Worm (Caenorhabditis elegans) whole organism, dauer: ENCODE measurements around the gene F56D5.2.

Source experiments
- unc-62 ChIP-seq: sonication (generic microtip); optimal IDR thresholded peaks from 2 replicates; lab custom pipeline; 2017; ENCODE audit warnings: missing biosample characterization, missing genetic modification reagents, missing genetic modification characterization

The F56D5.2 gene

DNA sequence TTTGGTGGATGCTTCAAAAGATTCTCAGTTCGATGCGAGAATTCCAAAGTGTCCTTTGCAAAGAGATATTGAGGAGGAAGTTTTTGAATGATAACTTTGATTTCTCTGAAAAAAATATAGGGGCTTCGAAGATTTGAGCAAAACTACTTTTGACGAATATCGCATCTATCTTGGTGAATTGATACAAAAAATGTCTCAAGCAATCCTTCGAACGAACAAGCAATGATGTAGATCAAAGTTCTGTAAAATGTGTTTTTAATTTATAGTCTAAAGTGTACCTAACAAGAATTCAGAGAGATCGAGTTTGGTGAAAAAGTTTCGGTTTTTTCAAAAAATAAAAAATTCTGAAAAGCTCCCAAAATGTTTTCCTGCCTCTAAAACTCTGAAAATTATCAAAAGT, 1.1 kb downstream of the F56D5.2 start, which contains the start of gene F56D5.3:
F56D5.3 (plus strand) TSS at position 301 of the 400 bp plus-strand sequence.
- no peak for TF ChIP-seq unc-62 (GFP tag; lab: Kevin White, UChicago)

ce11 chrIV:9396118-9396517, 2.3 kb downstream of the F56D5.2 start, which contains the start of gene col-121:
Gene col-121, minus strand, starts transcription at chrIV:9396218.
- TF ChIP-seq unc-62 (GFP tag; lab: Kevin White, UChicago), result no peak

DNA sequence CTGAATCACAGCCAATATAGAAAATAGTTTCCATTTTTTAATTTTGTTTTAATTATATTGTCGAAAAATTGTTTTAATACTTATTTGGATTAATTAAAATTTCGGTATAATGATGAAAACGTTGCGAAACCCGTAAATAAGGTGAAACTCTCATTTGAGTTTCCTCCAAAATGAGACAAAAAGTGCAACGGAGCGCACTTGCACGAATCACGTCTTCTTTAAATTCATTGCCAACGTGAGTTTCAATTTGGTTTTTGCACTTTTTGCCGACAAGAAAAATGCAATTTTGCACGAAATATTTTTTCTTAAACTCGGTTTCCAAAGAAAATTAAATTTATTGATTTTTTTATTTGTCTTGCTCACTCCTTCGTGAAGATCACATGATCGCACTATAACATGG, 12.4 kb downstream of the F56D5.2 start, which contains the start of gene daf-15:
daf-15 (plus strand) TSS at position 171 of the 400 bp plus-strand sequence.
- no peak for TF ChIP-seq unc-62 (GFP tag; lab: Kevin White, UChicago)

DNA sequence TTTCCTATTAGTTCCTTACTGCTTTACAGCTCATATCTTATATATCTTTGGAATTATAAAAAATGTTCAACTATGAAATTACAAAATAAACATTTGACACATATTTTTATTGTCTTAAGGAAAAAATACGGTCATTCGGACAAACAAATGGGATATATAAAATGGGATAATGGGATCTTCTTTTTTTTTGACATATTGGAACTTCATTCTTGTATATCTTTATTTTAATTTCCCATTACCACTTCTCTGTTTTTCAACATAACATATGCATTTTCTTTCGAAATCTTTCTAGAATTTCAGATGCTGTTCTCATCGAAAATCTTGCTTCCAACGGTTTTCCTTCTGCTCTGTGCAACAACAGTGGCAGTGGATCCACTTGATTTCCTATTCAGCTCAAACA, 13.6 kb downstream of the F56D5.2 start, which contains the start of gene C10C5.7:
C10C5.7 (plus strand) TSS at position 301 of the 400 bp plus-strand sequence.
- TF ChIP-seq unc-62 (GFP tag; lab: Kevin White, UChicago), result no peak

ce11 chrIV:9381136-9381535, 17.3 kb downstream of the F56D5.2 start, which contains the start of gene C10C5.5:
Gene C10C5.5, plus strand, starts transcription at chrIV:9381436.
- TF ChIP-seq unc-62 (GFP tag; lab: Kevin White, UChicago), result no peak

- TF ChIP-seq unc-62 (GFP tag; lab: Kevin White, UChicago), result no peak
These were observed 20.1 kb downstream of the F56D5.2 start, which contains the start of gene C10C5.4 for ce11 chrIV:9378272-9378671. Gene C10C5.4, plus strand, starts transcription at chrIV:9378552.

- TF ChIP-seq unc-62 (GFP tag; lab: Kevin White, UChicago), result no peak
These were observed 21.9 kb downstream of the F56D5.2 start for ce11 chrIV:9376550-9376949.

DNA sequence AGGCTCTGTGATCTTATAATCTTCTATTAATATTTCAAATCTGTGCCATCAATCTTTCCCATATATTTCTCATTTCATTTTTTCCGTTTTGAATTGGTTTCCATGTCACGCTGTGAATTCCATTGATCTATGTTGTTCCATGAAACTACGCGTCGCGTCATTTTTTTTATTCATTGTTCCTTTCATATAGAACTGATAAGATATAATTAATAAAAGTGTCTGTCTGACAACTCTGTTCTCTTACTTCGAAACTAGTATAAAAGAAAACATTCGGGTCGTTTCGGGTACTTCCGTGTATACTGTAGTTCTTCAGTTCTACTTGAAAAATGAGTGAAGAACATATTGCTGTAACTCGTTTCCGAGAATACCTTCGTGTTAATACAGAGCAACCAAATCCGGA, 23.9 kb downstream of the F56D5.2 start, which contains the start of gene C10C5.3:
C10C5.3 (plus strand) TSS at position 301 of the 400 bp plus-strand sequence.
- TF ChIP-seq unc-62 (GFP tag; lab: Kevin White, UChicago), result no peak

DNA sequence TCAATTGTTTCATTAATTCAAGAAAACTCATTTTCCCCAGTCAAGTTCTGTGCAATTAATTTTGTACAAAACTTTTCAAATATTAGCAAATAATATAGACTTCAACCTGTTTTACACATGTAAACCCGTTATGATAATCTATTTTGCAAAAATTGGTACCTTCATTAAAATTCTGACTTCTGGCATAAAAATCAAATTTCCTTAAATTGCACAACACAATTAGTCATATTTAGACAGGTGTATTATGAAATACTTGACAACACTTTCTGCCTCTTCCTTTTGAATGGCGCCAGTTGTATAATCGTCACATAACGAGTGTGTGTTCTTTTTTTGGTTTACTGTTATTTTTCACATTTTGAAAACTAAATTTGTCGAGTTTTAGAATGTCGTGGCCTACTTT, 27.3 kb downstream of the F56D5.2 start, which contains the start of gene fbxc-58:
fbxc-58 (plus strand) TSS at position 383 of the 400 bp plus-strand sequence.
- TF ChIP-seq unc-62 (GFP tag; lab: Kevin White, UChicago), result no peak

DNA sequence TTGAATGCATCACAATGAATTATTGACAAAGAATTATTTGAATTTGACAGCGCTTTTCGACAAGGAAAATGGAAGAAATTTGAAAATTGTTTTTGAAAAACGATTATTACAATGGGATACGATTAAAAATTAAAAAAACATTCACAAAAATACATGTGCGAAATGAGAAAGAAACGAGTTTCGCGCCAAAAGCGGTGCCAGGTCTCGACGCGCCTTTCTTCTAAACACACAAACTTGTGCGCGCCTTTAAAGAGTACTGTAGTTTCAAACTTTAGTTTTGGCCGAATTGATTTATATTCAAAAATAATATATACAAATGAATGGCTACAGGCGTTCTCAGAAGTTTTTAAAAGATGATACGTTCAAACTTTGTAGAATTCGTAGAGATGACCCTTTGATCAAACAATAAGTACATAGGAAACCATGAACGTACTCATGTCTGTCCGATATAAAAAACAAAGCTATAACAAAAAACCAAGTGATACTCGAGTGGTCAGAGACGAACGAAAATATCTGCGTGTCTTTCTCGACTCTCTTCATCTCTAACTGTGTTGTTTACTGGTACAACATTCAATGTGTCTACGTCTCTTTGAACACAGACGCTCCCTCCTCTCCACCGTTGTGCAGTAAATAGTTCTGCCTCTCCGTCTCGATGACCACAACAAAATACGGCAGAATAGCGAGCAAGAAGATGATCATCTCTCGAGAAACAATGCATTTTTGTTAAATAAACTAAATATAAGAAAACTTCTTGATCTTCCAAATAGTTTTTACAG, 30.4 kb downstream of the F56D5.2 start:
- no peak for TF ChIP-seq unc-62 (GFP tag; lab: Kevin White, UChicago)

- TF ChIP-seq unc-62 (GFP tag; lab: Kevin White, UChicago), result no peak
These were observed 32.0 kb downstream of the F56D5.2 start, which contains the start of gene pezo-1 for ce11 chrIV:9366411-9366810. Gene pezo-1, minus strand, starts transcription at chrIV:9366511.

ce11 chrIV:9353728-9354127, 44.7 kb downstream of the F56D5.2 start:
- no peak for TF ChIP-seq unc-62 (GFP tag; lab: Kevin White, UChicago)
